Fruit fly (Drosophila melanogaster) whole organism, prepupa: ENCODE results near the gene CG11555.

Experiments
- CG31627 ChIP-seq: fragments of 200-800 bp; sonication (Bioruptor generic); optimal IDR thresholded peaks from 3 replicates; lab custom pipeline; 2016; ENCODE audit warnings: missing biosample characterization, missing genetic modification characterization
- esn ChIP-seq: fragments of 200-800 bp; sonication (Bioruptor generic); optimal IDR thresholded peaks from 2 replicates; lab custom pipeline; 2016; ENCODE audit warnings: missing biosample characterization, mild to moderate bottlenecking, missing genetic modification characterization, moderate library complexity

- TF ChIP-seq esn (GFP tag; lab: Kevin White, UChicago) (no peak), CG31627 (GFP tag; lab: Kevin White, UChicago) (no peak)
These were observed 24.6 kb downstream of the CG11555 start for dm6 chr2L:298285-298644.
